Worm (Caenorhabditis elegans) whole organism, L4 larva: ENCODE measurements around the gene clec-218.
"Not testable (repeated sequence)": the region's sequence is repeated elsewhere in the genome, so short reads cannot be mapped to it uniquely, and the experiment has no call there.

ENCODE experiments used
- ces-1 ChIP-seq: fragments of 150-350 bp; sonication (generic microtip); optimal IDR thresholded peaks from 4 replicates; lab custom pipeline; 2014; ENCODE audit warnings: missing biosample characterization, missing genetic modification reagents, missing genetic modification characterization
- dmd-6 ChIP-seq: fragments of 200-800 bp; sonication (Bioruptor generic); IDR thresholded peaks from 2 replicates; pipeline ENCODE4 v1.3.6; 2022; ENCODE audit warnings: missing genetic modification reagents, missing genetic modification characterization, missing compliant biosample characterization
- dve-1 ChIP-seq: sonication (generic microtip); optimal IDR thresholded peaks from 2 replicates; lab custom pipeline; 2017; ENCODE audit warnings: antibody characterized with exemption, mild to moderate bottlenecking, missing genetic modification characterization, missing compliant biosample characterization; ENCODE audit not compliant: insufficient read depth
- lsy-2 ChIP-seq, 2 experiments: fragments of 150-350 bp in 1 of 2; sonication (generic microtip) in 1 of 2; optimal IDR thresholded peaks; 2 replicates each; lab custom pipeline; 2014 to 2017; ENCODE audit warnings: missing biosample characterization in 2 of 2, missing genetic modification characterization in 2 of 2
- mdl-1 ChIP-seq, 2 experiments: fragments of 150-350 bp in 1 of 2; sonication (generic microtip) in 1 of 2; optimal IDR thresholded peaks; 2 replicates each; lab custom pipeline; 2014 to 2017; ENCODE audit warnings: missing biosample characterization in 2 of 2, missing genetic modification characterization in 2 of 2
- nhr-237 ChIP-seq: sonication (generic microtip); optimal IDR thresholded peaks from 2 replicates; lab custom pipeline; 2017; ENCODE audit warnings: missing biosample characterization, missing genetic modification characterization

DNA sequence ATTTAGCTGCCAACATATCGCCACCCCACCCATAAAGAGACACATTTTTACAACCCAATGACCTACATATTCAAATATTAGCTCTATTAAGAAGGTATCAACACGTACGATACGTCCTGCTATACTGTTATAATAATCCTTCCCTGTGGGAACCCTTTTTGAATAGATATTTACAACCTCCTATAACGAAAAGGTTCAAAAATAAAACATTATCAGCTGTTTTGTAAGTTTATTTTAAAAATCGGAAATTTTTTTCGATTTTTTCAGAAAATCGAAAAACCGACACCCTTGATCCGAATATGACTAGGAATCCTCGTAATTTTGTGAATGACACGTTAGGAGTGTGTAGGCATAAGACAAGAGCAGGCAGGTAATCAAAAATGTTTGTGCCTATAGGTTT, 33.2 kb downstream of the clec-218 start, which contains the start of gene C08D8.7:
- not testable (repeated sequence) for TF ChIP-seq dmd-6; mdl-1 (tag; optimal IDR thresholded peaks at IDR 0.05; lab: Kevin White, UChicago); lsy-2 (tag; optimal IDR thresholded peaks at IDR 0.05; lab: Kevin White, UChicago); dve-1 (tag; lab: Kevin White, UChicago); nhr-237; ces-1 (GFP tag; lab: Kevin White, UChicago)
